Fruit fly (Drosophila melanogaster): ENCODE results near the gene ck.

The ck gene

dm6 chr2L:15061368-15061767, 3.7 kb upstream of the ck start, which contains the start of the genes solo and vas (continued):
- TF ChIP-seq Ets21C (GFP tag; optimal IDR thresholded peaks at IDR 0.05) = no peak
- TF ChIP-seq CG4318 (GFP tag; optimal IDR thresholded peaks at IDR 0.05) = peak; percentile 2
- TF ChIP-seq Smox (GFP tag; optimal IDR thresholded peaks at IDR 0.05) = no peak
- TF ChIP-seq net (GFP tag; optimal IDR thresholded peaks at IDR 0.05) = no peak
- TF ChIP-seq CG16779 (tag; optimal IDR thresholded peaks at IDR 0.05) = no peak
- no peak for TF ChIP-seq salr (GFP tag; optimal IDR thresholded peaks at IDR 0.05)
- no peak for TF ChIP-seq fd59A (GFP tag; optimal IDR thresholded peaks at IDR 0.05)
- no peak for TF ChIP-seq CG3919 (GFP tag; optimal IDR thresholded peaks at IDR 0.05)
- no peak for TF ChIP-seq pdm3 (GFP tag; optimal IDR thresholded peaks at IDR 0.05)
- TF ChIP-seq Sox15 (GFP tag; optimal IDR thresholded peaks at IDR 0.05) = no peak
- TF ChIP-seq Eip93F (GFP tag; optimal IDR thresholded peaks at IDR 0.05) = no peak
- TF ChIP-seq Blimp-1 (GFP tag; optimal IDR thresholded peaks at IDR 0.05) = no peak
- TF ChIP-seq CG1621 (tag; optimal IDR thresholded peaks at IDR 0.05) = no peak
- no peak for TF ChIP-seq CG8319 (GFP tag; optimal IDR thresholded peaks at IDR 0.05)
- TF ChIP-seq CG34406 (GFP tag; optimal IDR thresholded peaks at IDR 0.05) = no peak
- TF ChIP-seq Hr38 (GFP tag; optimal IDR thresholded peaks at IDR 0.05) = no peak
- peak; percentile 23 for TF ChIP-seq Hr39 (GFP tag; optimal IDR thresholded peaks at IDR 0.05)
- no peak for TF ChIP-seq dsx (GFP tag; optimal IDR thresholded peaks at IDR 0.05; ENCODE audit: poor library complexity, severe bottlenecking)
- no peak for TF ChIP-seq CG10669 (GFP tag; optimal IDR thresholded peaks at IDR 0.05)
- no peak for TF ChIP-seq spab (GFP tag; optimal IDR thresholded peaks at IDR 0.05)
- peak; percentile 60 for TF ChIP-seq svp (GFP tag)
- TF ChIP-seq esn (GFP tag; optimal IDR thresholded peaks at IDR 0.05) = peak; percentile 9
- TF ChIP-seq CG6792 (GFP tag; optimal IDR thresholded peaks at IDR 0.05) = no peak

dm6 chr2L:15060580-15061005, 2.9 kb upstream of the ck start, which contains the start of gene TfIIS:
TfIIS (minus strand) TSS chr2L:15060757.
- no peak for TF ChIP-seq Eip93F (GFP tag; optimal IDR thresholded peaks at IDR 0.05)
- TF ChIP-seq Lpt (GFP tag; optimal IDR thresholded peaks at IDR 0.05) = no peak
- no peak for TF ChIP-seq CG6854 (GFP tag; optimal IDR thresholded peaks at IDR 0.05)
- no peak for TF ChIP-seq CG34406 (GFP tag; optimal IDR thresholded peaks at IDR 0.05)
- TF ChIP-seq Eip78C (GFP tag) = peak; percentile 21
- no peak for TF ChIP-seq Sox15 (GFP tag; optimal IDR thresholded peaks at IDR 0.05)
- TF ChIP-seq esn (GFP tag; optimal IDR thresholded peaks at IDR 0.05) = no peak
- peak; percentile 47 for TF ChIP-seq fkh (GFP tag; optimal IDR thresholded peaks at IDR 0.05)
- no peak for TF ChIP-seq CG32006 (GFP tag; optimal IDR thresholded peaks at IDR 0.05)
- peak; percentile 84 for TF ChIP-seq svp (GFP tag)
- no peak for TF ChIP-seq CG10669 (GFP tag; optimal IDR thresholded peaks at IDR 0.05)
- no peak for TF ChIP-seq pdm3 (GFP tag; optimal IDR thresholded peaks at IDR 0.05)
- no peak for TF ChIP-seq ss (GFP tag; optimal IDR thresholded peaks at IDR 0.05)

- TF ChIP-seq CG31627 (GFP tag; optimal IDR thresholded peaks at IDR 0.05) = no peak
Observed at dm6 chr2L:15059000-15059399, 1.3 kb upstream of the ck start.

- TF ChIP-seq CG4318 (GFP tag; optimal IDR thresholded peaks at IDR 0.05) = no peak
- TF ChIP-seq Sox15 (GFP tag; optimal IDR thresholded peaks at IDR 0.05) = no peak
- TF ChIP-seq dsx (GFP tag; optimal IDR thresholded peaks at IDR 0.05; ENCODE audit: poor library complexity, severe bottlenecking) = no peak
- no peak for TF ChIP-seq net (GFP tag; optimal IDR thresholded peaks at IDR 0.05)
- no peak for TF ChIP-seq Hr39 (GFP tag; optimal IDR thresholded peaks at IDR 0.05)
- TF ChIP-seq CG6808 (GFP tag; optimal IDR thresholded peaks at IDR 0.05) = no peak
- no peak for TF ChIP-seq Hr38 (GFP tag; optimal IDR thresholded peaks at IDR 0.05)
- TF ChIP-seq CG1621 (tag; optimal IDR thresholded peaks at IDR 0.05) = no peak
- no peak for TF ChIP-seq Gug (GFP tag; IDR thresholded peaks at IDR 0.05)
- TF ChIP-seq Eip93F (GFP tag; optimal IDR thresholded peaks at IDR 0.05) = no peak
- no peak for TF ChIP-seq CG9139 (GFP tag; optimal IDR thresholded peaks at IDR 0.05)
- TF ChIP-seq Sox102F (GFP tag; optimal IDR thresholded peaks at IDR 0.05) = no peak
- no peak for TF ChIP-seq CG10631 (GFP tag; optimal IDR thresholded peaks at IDR 0.05)
- TF ChIP-seq CG3032 (tag; optimal IDR thresholded peaks at IDR 0.05) = no peak
- no peak for TF ChIP-seq CG11762 (GFP tag; optimal IDR thresholded peaks at IDR 0.05; ENCODE audit: insufficient read depth)
- no peak for TF ChIP-seq vri (GFP tag; optimal IDR thresholded peaks at IDR 0.05)
- no peak for TF ChIP-seq CG6854 (GFP tag; optimal IDR thresholded peaks at IDR 0.05)
- TF ChIP-seq CG3919 (GFP tag; optimal IDR thresholded peaks at IDR 0.05) = no peak
- TF ChIP-seq Met (GFP tag; optimal IDR thresholded peaks at IDR 0.05) = no peak
- no peak for TF ChIP-seq Eip78C (GFP tag)
Observed at dm6 chr2L:15058118-15058402, 398 bp upstream of the ck start, which contains the start of gene CG33679. CG33679 (plus strand) TSS chr2L:15058303.
